Worm (Caenorhabditis elegans): Measurements from ENCODE around the gene C37C3.11.

DNA sequence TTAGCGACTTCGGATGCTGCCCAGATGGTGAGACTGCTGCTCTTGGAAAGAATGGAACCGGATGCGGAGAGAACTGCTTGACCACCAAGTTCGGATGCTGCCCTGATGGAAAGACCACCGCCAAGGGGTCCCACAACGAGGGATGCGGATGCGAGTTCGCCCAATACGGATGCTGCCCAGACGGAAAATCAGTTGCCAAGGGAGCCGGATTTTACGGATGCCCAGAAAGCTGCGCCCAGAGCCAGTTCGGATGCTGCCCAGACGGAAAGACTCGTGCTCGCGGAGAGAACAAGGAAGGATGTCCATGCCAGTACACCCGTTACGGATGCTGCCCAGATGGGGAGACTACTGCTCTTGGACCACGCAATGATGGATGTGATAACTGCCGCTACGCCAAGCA, 33.6 kb downstream of the C37C3.11 start:
- no peak for TF ChIP-seq ama-1 (optimal IDR thresholded peaks at IDR 0.05)
- no peak for TF ChIP-seq scrt-1 (GFP tag; IDR thresholded peaks at IDR 0.05)
- TF ChIP-seq hmbx-1 (tag; optimal IDR thresholded peaks at IDR 0.05) = no peak
- no peak for TF ChIP-seq tbx-11 (GFP tag; IDR thresholded peaks at IDR 0.05)
- no peak for TF ChIP-seq F13C5.2 (tag; optimal IDR thresholded peaks at IDR 0.05)
- TF ChIP-seq pes-1 (GFP tag; IDR thresholded peaks at IDR 0.05) = no peak
- TF ChIP-seq hmg-4 (GFP tag; optimal IDR thresholded peaks at IDR 0.05) = no peak
- no peak for TF ChIP-seq tbx-37 (GFP tag; conservative IDR thresholded peaks at IDR 0.05)
- TF ChIP-seq B0310.2 (tag; optimal IDR thresholded peaks at IDR 0.05) = no peak
- TF ChIP-seq flt-1 (GFP tag; IDR thresholded peaks at IDR 0.05) = no peak
- TF ChIP-seq aly-1 (tag; optimal IDR thresholded peaks at IDR 0.05) = no peak
- TF ChIP-seq ceh-36 (tag; optimal IDR thresholded peaks at IDR 0.05) = no peak
- TF ChIP-seq ets-7 (tag; optimal IDR thresholded peaks at IDR 0.05) = no peak
